Worm (Caenorhabditis elegans) whole organism, early embryonic: Measurements from ENCODE around the gene F40A3.2.

Experiments
- B0310.2 ChIP-seq: sonication (generic microtip); optimal IDR thresholded peaks from 2 replicates; lab custom pipeline; 2016; ENCODE audit warnings: mild to moderate bottlenecking, missing genetic modification characterization, missing compliant biosample characterization
- F13C5.2 ChIP-seq: sonication (generic microtip); optimal IDR thresholded peaks from 2 replicates; lab custom pipeline; 2017; ENCODE audit warnings: mild to moderate bottlenecking, missing genetic modification characterization, inconsistent platforms, missing compliant biosample characterization
- aly-1 ChIP-seq: sonication (generic microtip); optimal IDR thresholded peaks from 2 replicates; lab custom pipeline; 2016; ENCODE audit warnings: missing genetic modification characterization, missing compliant biosample characterization
- ama-1 ChIP-seq: fragments of 150-350 bp; optimal IDR thresholded peaks from 2 replicates; lab custom pipeline; 2014
- ceh-13 ChIP-seq: fragments of 200-800 bp; sonication (Bioruptor generic); optimal IDR thresholded peaks from 2 replicates; lab custom pipeline; 2018; ENCODE audit warnings: mild to moderate bottlenecking, missing genetic modification characterization, missing compliant biosample characterization
- ceh-36 ChIP-seq: sonication (generic microtip); optimal IDR thresholded peaks from 2 replicates; lab custom pipeline; 2016; ENCODE audit warnings: missing genetic modification characterization, inconsistent platforms, missing compliant biosample characterization
- ets-7 ChIP-seq: sonication (generic microtip); optimal IDR thresholded peaks from 2 replicates; lab custom pipeline; 2016; ENCODE audit warnings: missing genotype, missing genetic modification characterization, missing compliant biosample characterization
- flt-1 ChIP-seq: fragments of 200-800 bp; sonication (Bioruptor generic); IDR thresholded peaks from 2 replicates; pipeline ENCODE4 v1.3.6; 2022; ENCODE audit warnings: missing genetic modification characterization, missing compliant biosample characterization
- hmbx-1 ChIP-seq: sonication (generic microtip); optimal IDR thresholded peaks from 2 replicates; lab custom pipeline; 2016; ENCODE audit warnings: mild to moderate bottlenecking, missing genetic modification characterization, missing compliant biosample characterization
- hmg-4 ChIP-seq: fragments of 200-800 bp; sonication (Bioruptor generic); optimal IDR thresholded peaks from 2 replicates; lab custom pipeline; 2018; ENCODE audit warnings: mild to moderate bottlenecking, missing genetic modification characterization, missing compliant biosample characterization
- hnd-1 ChIP-seq: sonication (generic microtip); optimal IDR thresholded peaks from 2 replicates; lab custom pipeline; 2016; ENCODE audit warnings: missing genetic modification characterization, missing compliant biosample characterization
- pes-1 ChIP-seq: fragments of 200-800 bp; sonication (Bioruptor generic); IDR thresholded peaks from 2 replicates; pipeline ENCODE4 v1.3.6; 2022; ENCODE audit warnings: missing genetic modification reagents, missing genetic modification characterization, missing compliant biosample characterization
- scrt-1 ChIP-seq: fragments of 200-800 bp; sonication (Bioruptor generic); IDR thresholded peaks from 2 replicates; pipeline ENCODE4 v1.3.6; 2022; ENCODE audit warnings: missing genetic modification characterization, missing compliant biosample characterization
- sea-1 ChIP-seq: fragments of 200-800 bp; sonication (Bioruptor generic); conservative IDR thresholded peaks from 2 replicates; pipeline ENCODE4 v1.3.6; 2022; ENCODE audit warnings: missing genetic modification characterization, missing compliant biosample characterization
- tbx-11 ChIP-seq: fragments of 200-800 bp; sonication (Bioruptor generic); IDR thresholded peaks from 2 replicates; pipeline ENCODE4 v1.3.6; 2022; ENCODE audit warnings: missing genetic modification characterization, missing compliant biosample characterization
- tbx-37 ChIP-seq: fragments of 200-800 bp; sonication (Bioruptor generic); conservative IDR thresholded peaks from 2 replicates; pipeline ENCODE4 v1.3.6; 2022; ENCODE audit warnings: missing genetic modification reagents, missing genetic modification characterization, missing compliant biosample characterization
- tra-4 ChIP-seq: sonication (generic microtip); optimal IDR thresholded peaks from 2 replicates; lab custom pipeline; 2017; ENCODE audit warnings: missing genetic modification characterization, missing compliant biosample characterization

The F40A3.2 gene

DNA sequence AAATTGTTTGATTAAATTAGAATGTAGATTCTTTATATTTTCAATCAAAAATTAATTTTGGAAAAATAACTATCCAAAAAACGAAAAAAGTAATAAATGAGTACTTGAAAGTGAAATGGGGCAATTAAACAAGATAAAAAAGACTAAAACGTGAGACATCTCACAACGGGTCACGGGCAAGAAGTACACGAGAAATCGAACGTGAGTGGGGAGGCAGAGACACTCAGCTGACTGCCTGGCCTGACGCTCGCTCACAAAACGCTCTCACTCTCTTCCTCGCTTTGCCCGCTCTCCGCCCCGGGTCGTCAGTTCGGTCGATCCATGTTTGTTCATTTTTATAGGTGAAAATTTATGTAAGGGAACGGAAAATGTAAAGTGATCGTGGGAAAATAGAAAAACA, 30.5 kb upstream of the F40A3.2 start:
- no peak for TF ChIP-seq flt-1 (GFP tag; lab: Robert Waterston, UW)
- 0 out of 2 replicates have a peak, but pooled peaks have one; percentile 7 for TF ChIP-seq sea-1 (GFP tag; lab: Robert Waterston, UW)
- TF ChIP-seq hmg-4 = peak; percentile 1
- TF ChIP-seq scrt-1 (GFP tag; lab: Robert Waterston, UW) = 0 out of 2 replicates have a peak, but pooled peaks have one; percentile 7

DNA sequence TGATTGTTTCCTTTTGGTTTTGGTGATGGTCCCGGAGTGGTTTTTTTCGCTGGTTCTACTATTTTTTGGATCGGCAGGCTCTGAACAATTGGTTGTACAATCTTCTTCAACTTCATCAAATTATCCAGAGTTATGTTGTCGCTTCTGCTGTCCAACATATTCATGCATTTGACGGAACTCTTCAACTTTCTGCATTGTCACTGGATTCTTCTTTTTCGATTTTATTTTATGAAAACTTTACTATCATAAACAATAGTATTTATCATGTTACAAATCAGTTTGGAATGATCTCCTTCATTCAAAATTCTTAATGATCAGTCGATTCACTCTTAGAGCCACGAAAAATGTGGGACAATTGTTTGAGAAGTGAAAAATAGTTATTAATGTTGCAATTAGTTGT, 26.6 kb upstream of the F40A3.2 start:
- TF ChIP-seq pes-1 (GFP tag; lab: Robert Waterston, UW) (no peak), ama-1 (no peak), ets-7 (tag; lab: Kevin White, UChicago) (no peak), scrt-1 (GFP tag; lab: Robert Waterston, UW) (no peak), hnd-1 (tag; lab: Kevin White, UChicago) (no peak), hmg-4 (no peak), tbx-37 (GFP tag; lab: Robert Waterston, UW) (no peak), F13C5.2 (tag; lab: Kevin White, UChicago) (no peak), hmbx-1 (tag; lab: Kevin White, UChicago) (no peak), tbx-11 (GFP tag; lab: Robert Waterston, UW) (no peak), tra-4 (tag; lab: Kevin White, UChicago) (no peak), flt-1 (GFP tag; lab: Robert Waterston, UW) (no peak), ceh-13 (GFP tag; lab: Kevin White, UChicago) (no peak)

- no peak for TF ChIP-seq aly-1
- TF ChIP-seq ets-7 (tag; lab: Kevin White, UChicago) = no peak
- no peak for TF ChIP-seq hnd-1 (tag; lab: Kevin White, UChicago)
- no peak for TF ChIP-seq hmbx-1 (tag; lab: Kevin White, UChicago)
These were observed 24.8 kb upstream of the F40A3.2 start for ce11 chrV:7853900-7854299.

- TF ChIP-seq aly-1 = no peak
- peak; percentile 25 for TF ChIP-seq hmg-4
- TF ChIP-seq F13C5.2 (tag; lab: Kevin White, UChicago) = peak; percentile 75
- no peak for TF ChIP-seq tbx-37 (GFP tag; lab: Robert Waterston, UW)
These were observed 24.1 kb upstream of the F40A3.2 start, which contains the start of the genes C37C3.9 and C37C3.18 for ce11 chrV:7854603-7855002. TSS of gene C37C3.9 (minus strand) at chrV:7854700. TSS of gene C37C3.18 (plus strand) at chrV:7854993.

DNA sequence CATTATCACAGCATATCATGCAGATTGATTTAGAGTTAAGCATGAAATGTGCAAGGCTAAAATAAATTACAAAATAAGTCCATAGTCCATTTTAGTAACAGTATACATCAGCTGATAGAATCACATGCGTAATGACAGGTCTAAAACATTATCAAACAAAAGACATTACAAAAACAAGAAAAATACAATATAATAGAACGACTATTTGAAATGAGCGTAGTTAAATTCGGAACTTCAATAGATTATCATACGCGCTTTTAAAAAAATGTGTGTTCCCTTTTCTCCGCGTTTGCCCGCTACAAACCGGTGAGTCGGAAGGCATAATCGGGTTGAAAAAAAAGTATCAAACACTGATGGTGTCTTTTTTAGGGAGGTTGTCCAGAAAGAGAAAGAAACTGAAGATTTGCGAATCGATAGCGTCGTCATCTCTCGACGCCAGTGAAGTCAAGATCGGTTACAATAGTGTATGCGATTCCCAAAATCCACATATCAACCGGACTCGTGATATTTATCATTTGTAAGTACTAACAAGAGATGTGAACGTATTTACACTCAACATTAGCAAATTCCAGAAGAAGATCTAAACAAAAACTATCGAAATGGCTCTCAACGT, 23.2 kb upstream of the F40A3.2 start, which contains the start of gene C37C3.2:
Gene C37C3.2 (plus strand): TSS at position 563 of the 613 bp plus-strand sequence.
- TF ChIP-seq sea-1 (GFP tag; lab: Robert Waterston, UW) (no peak), aly-1 (no peak), tra-4 (tag; lab: Kevin White, UChicago) (no peak), hmg-4 (no peak), ceh-13 (GFP tag; lab: Kevin White, UChicago) (no peak)

DNA sequence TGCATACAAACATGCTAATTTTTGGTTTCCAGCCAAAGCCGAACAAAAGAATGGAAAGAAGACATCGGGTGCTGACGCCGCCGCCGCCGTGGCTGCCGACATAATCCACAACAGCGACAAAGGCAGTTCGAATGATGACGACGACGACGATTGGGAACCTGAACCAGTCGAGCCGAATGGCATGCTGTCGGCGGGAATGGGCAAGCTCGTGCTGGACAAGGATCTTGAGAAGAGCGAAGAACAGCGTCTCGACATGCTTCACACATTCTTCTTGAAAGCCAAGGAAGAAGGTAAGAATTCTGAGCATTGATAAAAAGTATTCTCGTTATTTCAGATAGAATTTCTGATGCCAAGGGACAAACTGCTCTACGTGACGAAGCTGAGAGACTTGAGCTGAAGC, 22.1 kb upstream of the F40A3.2 start:
- no peak for TF ChIP-seq tbx-11 (GFP tag; lab: Robert Waterston, UW)
- TF ChIP-seq ama-1 = no peak
- no peak for TF ChIP-seq scrt-1 (GFP tag; lab: Robert Waterston, UW)
- TF ChIP-seq flt-1 (GFP tag; lab: Robert Waterston, UW) = no peak
- TF ChIP-seq F13C5.2 (tag; lab: Kevin White, UChicago) = no peak
- no peak for TF ChIP-seq hmg-4
- TF ChIP-seq ceh-36 (tag; lab: Kevin White, UChicago) = no peak
- no peak for TF ChIP-seq ceh-13 (GFP tag; lab: Kevin White, UChicago)
- no peak for TF ChIP-seq tra-4 (tag; lab: Kevin White, UChicago)
- no peak for TF ChIP-seq hmbx-1 (tag; lab: Kevin White, UChicago)
- no peak for TF ChIP-seq tbx-37 (GFP tag; lab: Robert Waterston, UW)

ce11 chrV:7857931-7858330, 20.8 kb upstream of the F40A3.2 start, which contains the start of gene C37C3.1:
TSS of gene C37C3.1 (plus strand) at chrV:7857963.
- TF ChIP-seq pes-1 (GFP tag; lab: Robert Waterston, UW) = no peak
- TF ChIP-seq hmg-4 = no peak
- no peak for TF ChIP-seq hnd-1 (tag; lab: Kevin White, UChicago)
- no peak for TF ChIP-seq tra-4 (tag; lab: Kevin White, UChicago)
- TF ChIP-seq flt-1 (GFP tag; lab: Robert Waterston, UW) = no peak
- TF ChIP-seq hmbx-1 (tag; lab: Kevin White, UChicago) = no peak
- no peak for TF ChIP-seq tbx-11 (GFP tag; lab: Robert Waterston, UW)
- TF ChIP-seq ama-1 = no peak
- TF ChIP-seq ets-7 (tag; lab: Kevin White, UChicago) = no peak
- no peak for TF ChIP-seq B0310.2 (tag; lab: Kevin White, UChicago)
- no peak for TF ChIP-seq tbx-37 (GFP tag; lab: Robert Waterston, UW)

DNA sequence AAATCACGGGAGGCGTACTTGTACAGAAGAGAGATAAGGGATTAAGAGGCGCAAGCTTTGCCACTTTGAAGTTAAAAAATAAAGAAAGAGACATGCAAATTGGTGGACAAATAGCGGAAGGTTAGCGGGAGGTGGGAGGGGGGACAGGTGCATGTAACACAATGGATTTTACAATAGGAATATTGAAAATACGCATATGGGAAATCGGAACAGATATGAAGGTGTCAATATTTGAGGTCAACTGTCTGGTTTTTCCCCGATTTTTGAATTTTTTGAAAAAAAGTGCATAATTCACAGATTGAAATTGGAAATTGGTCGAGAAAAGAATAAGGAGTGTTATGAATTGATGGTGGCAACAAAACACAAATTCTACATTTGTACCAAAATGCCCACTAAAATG, 16.9 kb upstream of the F40A3.2 start, which contains the start of gene C37C3.17:
Gene C37C3.17 (minus strand): TSS at position 101 of the 400 bp plus-strand sequence.
- no peak for TF ChIP-seq ets-7 (tag; lab: Kevin White, UChicago)
- no peak for TF ChIP-seq scrt-1 (GFP tag; lab: Robert Waterston, UW)
- TF ChIP-seq hmbx-1 (tag; lab: Kevin White, UChicago) = no peak
- no peak for TF ChIP-seq tbx-37 (GFP tag; lab: Robert Waterston, UW)
- no peak for TF ChIP-seq pes-1 (GFP tag; lab: Robert Waterston, UW)
- no peak for TF ChIP-seq sea-1 (GFP tag; lab: Robert Waterston, UW)
- no peak for TF ChIP-seq B0310.2 (tag; lab: Kevin White, UChicago)
- TF ChIP-seq flt-1 (GFP tag; lab: Robert Waterston, UW) = no peak
- TF ChIP-seq ceh-13 (GFP tag; lab: Kevin White, UChicago) = no peak
